Worm (Caenorhabditis elegans) whole organism, L2 larva: ENCODE measurements around the gene rocf-1.

Source experiments
- C34F6.9 ChIP-seq: fragments of 150-350 bp; optimal IDR thresholded peaks from 2 replicates; lab custom pipeline; 2014; ENCODE audit warnings: missing biosample characterization, missing genetic modification characterization
- F13H6.1 ChIP-seq: sonication (generic microtip); optimal IDR thresholded peaks from 2 replicates; lab custom pipeline; 2016; ENCODE audit warnings: missing genetic modification characterization, missing compliant biosample characterization
- R02D3.7 ChIP-seq: fragments of 150-350 bp; optimal IDR thresholded peaks from 2 replicates; lab custom pipeline; 2014; ENCODE audit warnings: missing biosample characterization, missing genetic modification characterization
- ZK546.5 ChIP-seq: sonication (generic microtip); optimal IDR thresholded peaks from 2 replicates; lab custom pipeline; 2017; ENCODE audit warnings: missing biosample characterization, missing genetic modification characterization
- alr-1 ChIP-seq: fragments of 150-350 bp; optimal IDR thresholded peaks from 2 replicates; lab custom pipeline; 2014; ENCODE audit warnings: missing biosample characterization, missing genetic modification characterization
- aly-2 ChIP-seq: fragments of 150-350 bp; optimal IDR thresholded peaks from 2 replicates; lab custom pipeline; 2014; ENCODE audit warnings: missing biosample characterization, missing genetic modification characterization
- ama-1 ChIP-seq: fragments of 150-350 bp; optimal IDR thresholded peaks from 2 replicates; lab custom pipeline; 2018; ENCODE audit warnings: inconsistent platforms
- blmp-1 ChIP-seq: sonication (generic microtip); optimal IDR thresholded peaks from 2 replicates; lab custom pipeline; 2017; ENCODE audit warnings: missing genetic modification characterization, mild to moderate bottlenecking, missing compliant biosample characterization, antibody characterized with exemption, moderate library complexity; ENCODE audit not compliant: insufficient read depth
- dmd-4 ChIP-seq: sonication (generic microtip); optimal IDR thresholded peaks from 2 replicates; lab custom pipeline; 2017; ENCODE audit warnings: missing biosample characterization, missing genetic modification characterization
- egl-27 ChIP-seq: sonication (generic microtip); optimal IDR thresholded peaks from 3 replicates; lab custom pipeline; 2017; ENCODE audit warnings: missing biosample characterization, missing genetic modification reagents, missing genetic modification characterization
- elt-1 ChIP-seq: fragments of 150-350 bp; optimal IDR thresholded peaks from 2 replicates; lab custom pipeline; 2014; ENCODE audit warnings: missing biosample characterization, missing genetic modification characterization
- elt-3 ChIP-seq: sonication (generic microtip); optimal IDR thresholded peaks from 2 replicates; lab custom pipeline; 2017; ENCODE audit warnings: missing biosample characterization, missing genetic modification characterization
- gmeb-1 ChIP-seq: fragments of 150-350 bp; optimal IDR thresholded peaks from 2 replicates; lab custom pipeline; 2014; ENCODE audit warnings: missing biosample characterization, missing genetic modification characterization
- lin-11 ChIP-seq: fragments of 150-350 bp; sonication (generic microtip); optimal IDR thresholded peaks from 2 replicates; lab custom pipeline; 2014; ENCODE audit warnings: missing biosample characterization, missing genetic modification characterization, inconsistent platforms, mixed read lengths
- lin-39 ChIP-seq: fragments of 150-350 bp; optimal IDR thresholded peaks from 2 replicates; lab custom pipeline; 2014; ENCODE audit warnings: missing biosample characterization, missing genetic modification reagents, missing genetic modification characterization
- lsy-2 ChIP-seq, 2 experiments: fragments of 150-350 bp in 1 of 2; sonication (generic microtip) in 1 of 2; optimal IDR thresholded peaks; 2 replicates each; lab custom pipeline; 2014 to 2017; ENCODE audit warnings: missing biosample characterization in 2 of 2, missing genetic modification characterization in 2 of 2
- mab-5 ChIP-seq: fragments of 150-350 bp; optimal IDR thresholded peaks from 2 replicates; lab custom pipeline; 2014; ENCODE audit warnings: missing biosample characterization, missing genetic modification characterization
- mbf-1 ChIP-seq: sonication (generic microtip); optimal IDR thresholded peaks from 2 replicates; lab custom pipeline; 2017; ENCODE audit warnings: missing biosample characterization, missing genetic modification characterization
- mdl-1 ChIP-seq, 2 experiments: fragments of 150-350 bp in 1 of 2; sonication (generic microtip) in 1 of 2; optimal IDR thresholded peaks; 2 replicates each; lab custom pipeline; 2017; ENCODE audit warnings: missing biosample characterization in 2 of 2, missing genetic modification characterization in 2 of 2
- nhr-11 ChIP-seq: fragments of 150-350 bp; optimal IDR thresholded peaks from 2 replicates; lab custom pipeline; 2014; ENCODE audit warnings: missing biosample characterization, missing genetic modification characterization
- nhr-21 ChIP-seq: fragments of 150-350 bp; optimal IDR thresholded peaks from 2 replicates; lab custom pipeline; 2014; ENCODE audit warnings: missing biosample characterization, missing genetic modification characterization
- nhr-23 ChIP-seq: fragments of 150-350 bp; optimal IDR thresholded peaks from 2 replicates; lab custom pipeline; 2014; ENCODE audit warnings: missing biosample characterization, missing genetic modification reagents, missing genetic modification characterization
- nhr-237 ChIP-seq: fragments of 150-350 bp; optimal IDR thresholded peaks from 2 replicates; lab custom pipeline; 2014; ENCODE audit warnings: missing biosample characterization, missing genetic modification characterization
- nhr-25 ChIP-seq: fragments of 150-350 bp; sonication (generic microtip); optimal IDR thresholded peaks from 3 replicates; lab custom pipeline; 2014; ENCODE audit warnings: missing biosample characterization, missing genetic modification characterization
- nhr-6 ChIP-seq: fragments of 150-350 bp; optimal IDR thresholded peaks from 2 replicates; lab custom pipeline; 2014; ENCODE audit warnings: missing biosample characterization, missing genetic modification characterization
- nhr-77 ChIP-seq: fragments of 150-350 bp; optimal IDR thresholded peaks from 2 replicates; lab custom pipeline; 2014; ENCODE audit warnings: missing biosample characterization, missing genetic modification characterization
- peb-1 ChIP-seq: fragments of 150-350 bp; optimal IDR thresholded peaks from 2 replicates; lab custom pipeline; 2014; ENCODE audit warnings: missing biosample characterization, missing genetic modification characterization
- sem-4 ChIP-seq: fragments of 150-350 bp; optimal IDR thresholded peaks from 2 replicates; lab custom pipeline; 2014; ENCODE audit warnings: missing biosample characterization, missing genetic modification reagents, missing genetic modification characterization
- skn-1 ChIP-seq: sonication (generic microtip); optimal IDR thresholded peaks from 2 replicates; lab custom pipeline; 2017; ENCODE audit warnings: missing biosample characterization, missing genetic modification characterization
- sma-9 ChIP-seq, 2 experiments: fragments of 150-350 bp in 1 of 2; sonication (generic microtip) in 1 of 2; optimal IDR thresholded peaks; 2 replicates each; lab custom pipeline; 2014 to 2016; ENCODE audit warnings: missing genetic modification characterization in 2 of 2, mild to moderate bottlenecking in 1 of 2, missing biosample characterization in 1 of 2, missing compliant biosample characterization in 1 of 2, missing genetic modification reagents in 1 of 2, moderate library complexity in 1 of 2
- snpc-4 ChIP-seq: fragments of 150-350 bp; optimal IDR thresholded peaks from 2 replicates; lab custom pipeline; 2014; ENCODE audit warnings: missing biosample characterization, missing genetic modification characterization
- unc-39 ChIP-seq: fragments of 150-350 bp; optimal IDR thresholded peaks from 2 replicates; lab custom pipeline; 2014; ENCODE audit warnings: missing biosample characterization, missing genetic modification characterization
- unc-62 ChIP-seq: fragments of 150-350 bp; optimal IDR thresholded peaks from 2 replicates; lab custom pipeline; 2014; ENCODE audit warnings: missing biosample characterization, missing genetic modification reagents, missing genetic modification characterization
- zag-1 ChIP-seq: fragments of 150-350 bp; optimal IDR thresholded peaks from 2 replicates; lab custom pipeline; 2014; ENCODE audit warnings: missing biosample characterization, missing genetic modification characterization
- ztf-1 ChIP-seq: fragments of 200-800 bp; sonication (Bioruptor generic); conservative IDR thresholded peaks from 2 replicates; pipeline ENCODE4 v1.3.6; 2022; ENCODE audit warnings: missing genetic modification characterization, missing compliant biosample characterization
- ztf-11 ChIP-seq: sonication (generic microtip); optimal IDR thresholded peaks from 2 replicates; lab custom pipeline; 2017; ENCODE audit warnings: missing biosample characterization, missing genetic modification characterization

rocf-1 gene

ce11 chrV:15495169-15495568 is 30.9 kb upstream of the rocf-1 start, which contains the start of gene srh-219:
srh-219 (plus strand) TSS chrV:15495469.
- TF ChIP-seq dmd-4 (tag; lab: Kevin White, UChicago) (no peak), mab-5 (tag; lab: Kevin White, UChicago) (no peak), zag-1 (tag; lab: Kevin White, UChicago) (no peak), skn-1 (tag; lab: Kevin White, UChicago) (no peak), unc-39 (tag; lab: Kevin White, UChicago) (no peak), ZK546.5 (tag; lab: Kevin White, UChicago) (no peak), nhr-11 (tag; lab: Kevin White, UChicago) (no peak), sma-9 (GFP tag; optimal IDR thresholded peaks at IDR 0.05; lab: Kevin White, UChicago) (no peak), sma-9 (tag; optimal IDR thresholded peaks at IDR 0.05; lab: Kevin White, UChicago) (no peak), peb-1 (tag; lab: Kevin White, UChicago) (no peak), R02D3.7 (tag; lab: Kevin White, UChicago) (no peak), nhr-21 (tag; lab: Kevin White, UChicago) (no peak), alr-1 (tag; lab: Kevin White, UChicago) (no peak), aly-2 (tag; lab: Kevin White, UChicago) (no peak), ztf-11 (tag; lab: Kevin White, UChicago) (no peak), mbf-1 (tag; lab: Kevin White, UChicago) (no peak), nhr-23 (tag; lab: Kevin White, UChicago) (no peak), nhr-77 (no peak), elt-3 (no peak), F13H6.1 (tag; lab: Kevin White, UChicago) (no peak), egl-27 (no peak)

ce11 chrV:15493680-15494079 is 29.4 kb upstream of the rocf-1 start, which contains the start of gene srh-218:
srh-218 (plus strand) TSS chrV:15493980.
- no peak for TF ChIP-seq snpc-4 (tag; lab: Kevin White, UChicago)
- TF ChIP-seq C34F6.9 (tag; lab: Kevin White, UChicago), result no peak
- TF ChIP-seq skn-1 (tag; lab: Kevin White, UChicago), result no peak
- no peak for TF ChIP-seq lin-11
- TF ChIP-seq mdl-1 (tag; optimal IDR thresholded peaks at IDR 0.05; lab: Kevin White, UChicago), result no peak
- TF ChIP-seq gmeb-1 (tag; lab: Kevin White, UChicago), result no peak
- no peak for TF ChIP-seq nhr-6 (tag; lab: Kevin White, UChicago)
- TF ChIP-seq ama-1 (lab: Kevin White, UChicago), result no peak
- TF ChIP-seq sem-4, result no peak
- TF ChIP-seq dmd-4 (tag; lab: Kevin White, UChicago), result no peak
- TF ChIP-seq nhr-25 (tag; lab: Kevin White, UChicago), result no peak
- TF ChIP-seq egl-27, result no peak
- no peak for TF ChIP-seq lin-39 (tag; lab: Kevin White, UChicago)
- no peak for TF ChIP-seq aly-2 (tag; lab: Kevin White, UChicago)
- TF ChIP-seq blmp-1 (tag; lab: Kevin White, UChicago), result no peak
- no peak for TF ChIP-seq ztf-1
- TF ChIP-seq sma-9 (GFP tag; optimal IDR thresholded peaks at IDR 0.05; lab: Kevin White, UChicago), result no peak
- TF ChIP-seq sma-9 (tag; optimal IDR thresholded peaks at IDR 0.05; lab: Kevin White, UChicago), result no peak
- TF ChIP-seq ztf-11 (tag; lab: Kevin White, UChicago), result no peak
- TF ChIP-seq alr-1 (tag; lab: Kevin White, UChicago), result no peak

- TF ChIP-seq nhr-11 (tag; lab: Kevin White, UChicago), result no peak
- TF ChIP-seq nhr-25 (tag; lab: Kevin White, UChicago), result no peak
- TF ChIP-seq nhr-237 (tag; lab: Kevin White, UChicago), result no peak
- no peak for TF ChIP-seq ama-1 (lab: Kevin White, UChicago)
- no peak for TF ChIP-seq nhr-21 (tag; lab: Kevin White, UChicago)
- TF ChIP-seq mbf-1 (tag; lab: Kevin White, UChicago), result no peak
- TF ChIP-seq aly-2 (tag; lab: Kevin White, UChicago), result no peak
- no peak for TF ChIP-seq F13H6.1 (tag; lab: Kevin White, UChicago)
- TF ChIP-seq lsy-2 (tag; optimal IDR thresholded peaks at IDR 0.05; lab: Kevin White, UChicago), result no peak
- TF ChIP-seq elt-1 (tag; lab: Kevin White, UChicago), result no peak
- TF ChIP-seq C34F6.9 (tag; lab: Kevin White, UChicago), result no peak
- no peak for TF ChIP-seq egl-27
- TF ChIP-seq unc-62 (GFP tag; lab: Kevin White, UChicago), result no peak
- no peak for TF ChIP-seq sem-4
- no peak for TF ChIP-seq elt-3
- TF ChIP-seq nhr-23 (tag; lab: Kevin White, UChicago), result no peak
- no peak for TF ChIP-seq mdl-1 (tag; optimal IDR thresholded peaks at IDR 0.05; lab: Kevin White, UChicago)
Measured at ce11 chrV:15492518-15492917, 28.2 kb upstream of the rocf-1 start, which contains the start of gene str-264. str-264 (minus strand) TSS chrV:15492618.
